Worm (Caenorhabditis elegans) whole organism, young adult: Measurements from ENCODE around the gene otpl-3.

ENCODE experiments used
- B0019.2 ChIP-seq: fragments of 200-800 bp; sonication (Bioruptor generic); conservative IDR thresholded peaks from 2 replicates; pipeline ENCODE4 v1.3.6; 2022; ENCODE audit warnings: missing genetic modification reagents, missing genetic modification characterization, missing compliant biosample characterization
- F10E7.11 ChIP-seq: sonication (generic microtip); optimal IDR thresholded peaks from 2 replicates; lab custom pipeline; 2017; ENCODE audit warnings: mild to moderate bottlenecking, missing genetic modification characterization, moderate library complexity, missing compliant biosample characterization
- F33H1.4 ChIP-seq: fragments of 200-800 bp; sonication (Bioruptor generic); IDR thresholded peaks from 2 replicates; pipeline ENCODE4 v1.3.6; 2022; ENCODE audit warnings: missing genetic modification reagents, missing genetic modification characterization, missing compliant biosample characterization
- F55B11.4 ChIP-seq: sonication (generic microtip); optimal IDR thresholded peaks from 2 replicates; lab custom pipeline; 2016; ENCODE audit warnings: missing compliant biosample characterization, missing genetic modification characterization, borderline replicate concordance; ENCODE audit not compliant: insufficient read depth
- F57A8.1 ChIP-seq: fragments of 200-800 bp; sonication (Bioruptor generic); optimal IDR thresholded peaks from 2 replicates; lab custom pipeline; 2018; ENCODE audit warnings: mild to moderate bottlenecking, missing genetic modification characterization, moderate library complexity, missing compliant biosample characterization
- K12H6.12 ChIP-seq: fragments of 200-800 bp; sonication (Bioruptor generic); optimal IDR thresholded peaks from 2 replicates; lab custom pipeline; 2018; ENCODE audit warnings: mild to moderate bottlenecking, missing genetic modification characterization, missing compliant biosample characterization
- T07F8.4 ChIP-seq: sonication (generic microtip); optimal IDR thresholded peaks from 2 replicates; lab custom pipeline; 2016; ENCODE audit warnings: mild to moderate bottlenecking, missing genetic modification characterization, moderate library complexity, missing compliant biosample characterization
- T26A5.8 ChIP-seq: sonication (generic microtip); optimal IDR thresholded peaks from 2 replicates; lab custom pipeline; 2016; ENCODE audit warnings: missing genetic modification characterization, missing compliant biosample characterization
- Y53G8AR.9 ChIP-seq: fragments of 200-800 bp; sonication (Bioruptor generic); conservative IDR thresholded peaks from 2 replicates; pipeline ENCODE4 v1.3.6; 2022; ENCODE audit warnings: missing genetic modification reagents, missing genetic modification characterization, missing compliant biosample characterization
- Y67H2A.10 ChIP-seq: fragments of 200-800 bp; sonication (Bioruptor generic); conservative IDR thresholded peaks from 2 replicates; pipeline ENCODE4 v1.3.6; 2022; ENCODE audit warnings: missing genetic modification reagents, missing genetic modification characterization, missing compliant biosample characterization
- Y95B8A.8 ChIP-seq: fragments of 200-800 bp; sonication (Bioruptor generic); IDR thresholded peaks from 2 replicates; pipeline ENCODE4 v1.3.6; 2022; ENCODE audit warnings: missing genetic modification reagents, missing genetic modification characterization, missing compliant biosample characterization
- aptf-2 ChIP-seq: fragments of 200-800 bp; sonication (Bioruptor generic); conservative IDR thresholded peaks from 2 replicates; pipeline ENCODE4 v1.3.6; 2022; ENCODE audit warnings: missing genetic modification reagents, missing genetic modification characterization, missing compliant biosample characterization
- aptf-3 ChIP-seq: fragments of 200-800 bp; sonication (Bioruptor generic); IDR thresholded peaks from 2 replicates; pipeline ENCODE4 v1.3.6; 2022; ENCODE audit warnings: missing genetic modification characterization, missing compliant biosample characterization
- athp-1 ChIP-seq: sonication (generic microtip); optimal IDR thresholded peaks from 2 replicates; lab custom pipeline; 2017; ENCODE audit warnings: mild to moderate bottlenecking, missing genetic modification characterization, missing compliant biosample characterization
- attf-3 ChIP-seq: fragments of 200-800 bp; sonication (Bioruptor generic); conservative IDR thresholded peaks from 2 replicates; pipeline ENCODE4 v1.3.6; 2022; ENCODE audit warnings: missing genetic modification reagents, missing genetic modification characterization, missing compliant biosample characterization
- attf-5 ChIP-seq: fragments of 200-800 bp; sonication (Bioruptor generic); optimal IDR thresholded peaks from 2 replicates; lab custom pipeline; 2018; ENCODE audit warnings: mild to moderate bottlenecking, missing genetic modification characterization, missing compliant biosample characterization
- attf-6 ChIP-seq: fragments of 200-800 bp; sonication (Bioruptor generic); IDR thresholded peaks from 2 replicates; pipeline ENCODE4 v1.3.6; 2022; ENCODE audit warnings: missing genetic modification reagents, missing genetic modification characterization, missing compliant biosample characterization
- dpff-1 ChIP-seq: sonication (generic microtip); optimal IDR thresholded peaks from 2 replicates; lab custom pipeline; 2017; ENCODE audit warnings: mild to moderate bottlenecking, missing genetic modification characterization, missing compliant biosample characterization
- egl-18 ChIP-seq: fragments of 200-800 bp; sonication (Bioruptor generic); IDR thresholded peaks from 2 replicates; pipeline ENCODE4 v1.3.6; 2022; ENCODE audit warnings: missing genetic modification reagents, missing genetic modification characterization, missing compliant biosample characterization
- egl-44 ChIP-seq: fragments of 200-800 bp; sonication (Bioruptor generic); IDR thresholded peaks from 2 replicates; pipeline ENCODE4 v1.3.6; 2022; ENCODE audit warnings: missing genetic modification reagents, missing genetic modification characterization, missing compliant biosample characterization
- fkh-3 ChIP-seq: sonication (generic microtip); optimal IDR thresholded peaks from 2 replicates; lab custom pipeline; 2016; ENCODE audit warnings: mild to moderate bottlenecking, missing genetic modification characterization, missing compliant biosample characterization
- him-1 ChIP-seq: sonication (generic microtip); optimal IDR thresholded peaks from 2 replicates; lab custom pipeline; 2016; ENCODE audit warnings: missing genotype, missing genetic modification reagents, missing genetic modification characterization, missing compliant biosample characterization
- hmg-1.2 ChIP-seq: fragments of 200-800 bp; sonication (Bioruptor generic); IDR thresholded peaks from 2 replicates; pipeline ENCODE4 v1.3.6; 2022; ENCODE audit warnings: missing genetic modification reagents, missing genetic modification characterization, missing compliant biosample characterization
- hsf-1 ChIP-seq: fragments of 200-800 bp; sonication (Bioruptor generic); IDR thresholded peaks from 2 replicates; pipeline ENCODE4 v1.3.6; 2022; ENCODE audit warnings: missing genetic modification reagents, missing genetic modification characterization, missing compliant biosample characterization
- let-607 ChIP-seq, 2 experiments: fragments of 200-800 bp in 1 of 2; sonication (Bioruptor generic) in 1 of 2; sonication (generic microtip) in 1 of 2; optimal IDR thresholded peaks; 2 replicates each; lab custom pipeline; 2016 to 2018; ENCODE audit warnings: mild to moderate bottlenecking in 2 of 2, missing compliant biosample characterization in 2 of 2, missing genetic modification characterization in 2 of 2, moderate library complexity in 2 of 2, missing genotype in 1 of 2
- lin-26 ChIP-seq: fragments of 200-800 bp; sonication (Bioruptor generic); IDR thresholded peaks from 2 replicates; pipeline ENCODE4 v1.3.6; 2022; ENCODE audit warnings: missing genetic modification reagents, missing genetic modification characterization, missing compliant biosample characterization
- mcd-1 ChIP-seq: fragments of 200-800 bp; sonication (Bioruptor generic); IDR thresholded peaks from 2 replicates; pipeline ENCODE4 v1.3.6; 2022; ENCODE audit warnings: missing genetic modification reagents, missing genetic modification characterization, missing compliant biosample characterization
- mxl-1 ChIP-seq: sonication (generic microtip); optimal IDR thresholded peaks from 2 replicates; lab custom pipeline; 2016; ENCODE audit warnings: missing genetic modification characterization, missing compliant biosample characterization
- nhr-179 ChIP-seq: sonication (generic microtip); optimal IDR thresholded peaks from 2 replicates; lab custom pipeline; 2016; ENCODE audit warnings: mild to moderate bottlenecking, missing genetic modification characterization, missing compliant biosample characterization
- nhr-27 ChIP-seq: fragments of 200-800 bp; sonication (Bioruptor generic); optimal IDR thresholded peaks from 2 replicates; lab custom pipeline; 2018; ENCODE audit warnings: mild to moderate bottlenecking, missing genetic modification characterization, moderate library complexity, missing compliant biosample characterization
- repo-1 ChIP-seq: sonication (generic microtip); optimal IDR thresholded peaks from 2 replicates; lab custom pipeline; 2017; ENCODE audit warnings: mild to moderate bottlenecking, missing genetic modification characterization, missing compliant biosample characterization
- rpc-1 ChIP-seq, 2 experiments: fragments of 150-350 bp in 1 of 2; sonication (generic microtip) in 1 of 2; optimal IDR thresholded peaks; 2 replicates each; lab custom pipeline; 2014 to 2018; ENCODE audit warnings: missing biosample characterization in 1 of 2, missing genetic modification characterization in 1 of 2, missing genetic modification reagents in 1 of 2, missing genotype in 1 of 2
- sea-2 ChIP-seq: fragments of 200-800 bp; sonication (Bioruptor generic); IDR thresholded peaks from 2 replicates; pipeline ENCODE4 v1.3.6; 2022; ENCODE audit warnings: missing genetic modification characterization, missing compliant biosample characterization
- snpc-1.1 ChIP-seq: sonication (generic microtip); optimal IDR thresholded peaks from 2 replicates; lab custom pipeline; 2017; ENCODE audit warnings: missing genetic modification characterization, mild to moderate bottlenecking, missing compliant biosample characterization, antibody characterized with exemption, moderate library complexity, missing genotype, missing genetic modification reagents; ENCODE audit not compliant: insufficient read depth
- somi-1 ChIP-seq: fragments of 200-800 bp; sonication (Bioruptor generic); optimal IDR thresholded peaks from 2 replicates; lab custom pipeline; 2018; ENCODE audit warnings: mild to moderate bottlenecking, missing genetic modification characterization, missing compliant biosample characterization
- tbp1 ChIP-seq: fragments of 200-800 bp; sonication (Bioruptor generic); optimal IDR thresholded peaks from 2 replicates; lab custom pipeline; 2018; ENCODE audit warnings: mild to moderate bottlenecking, missing genetic modification characterization, missing compliant biosample characterization
- tbx-9 ChIP-seq: sonication (generic microtip); optimal IDR thresholded peaks from 2 replicates; lab custom pipeline; 2016; ENCODE audit warnings: borderline replicate concordance, missing genetic modification characterization, inconsistent platforms, missing compliant biosample characterization
- ztf-18 ChIP-seq: sonication (generic microtip); optimal IDR thresholded peaks from 2 replicates; lab custom pipeline; 2016; ENCODE audit warnings: missing genotype, mild to moderate bottlenecking, missing genetic modification characterization, missing compliant biosample characterization
- ztf-22 ChIP-seq: fragments of 200-800 bp; sonication (Bioruptor generic); optimal IDR thresholded peaks from 2 replicates; lab custom pipeline; 2018; ENCODE audit warnings: mild to moderate bottlenecking, missing genetic modification characterization, moderate library complexity, missing compliant biosample characterization
- ztf-25 ChIP-seq: fragments of 200-800 bp; sonication (Bioruptor generic); IDR thresholded peaks from 2 replicates; pipeline ENCODE4 v1.3.6; 2022; ENCODE audit warnings: missing genetic modification reagents, missing genetic modification characterization, missing compliant biosample characterization
- ztf-26 ChIP-seq: sonication (generic microtip); optimal IDR thresholded peaks from 2 replicates; lab custom pipeline; 2017; ENCODE audit warnings: missing genetic modification characterization, missing compliant biosample characterization

The otpl-3 gene

DNA sequence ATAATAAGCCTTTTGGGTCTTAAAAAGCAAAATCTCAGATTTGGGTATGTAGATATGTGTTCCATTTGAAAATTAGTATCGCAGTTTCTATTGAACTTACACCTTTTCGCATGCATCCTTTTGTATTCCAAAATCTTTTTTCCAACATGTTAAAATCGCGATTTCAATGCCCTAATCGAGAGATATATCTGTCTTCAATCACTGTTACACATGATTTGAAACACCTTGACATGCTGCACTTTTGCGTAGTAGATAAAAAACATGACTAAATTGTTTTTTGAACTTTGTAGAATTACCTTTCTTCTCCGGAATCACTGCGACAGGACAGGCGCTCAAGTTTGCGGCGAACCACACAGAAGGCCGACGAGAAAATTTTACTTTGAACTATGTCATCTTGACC lies 17.1 kb upstream of the otpl-3 start:
- TF ChIP-seq K12H6.12 (tag; lab: Kevin White, UChicago) (no peak), repo-1 (tag; lab: Kevin White, UChicago) (no peak), egl-44 (no peak), nhr-27 (no peak), Y67H2A.10 (no peak), ztf-26 (tag; lab: Kevin White, UChicago) (no peak), tbp1 (GFP tag; lab: Kevin White, UChicago) (no peak), dpff-1 (tag; lab: Kevin White, UChicago) (no peak), him-1 (tag; lab: Kevin White, UChicago) (no peak), aptf-2 (GFP tag; lab: Robert Waterston, UW) (no peak), B0019.2 (GFP tag; lab: Robert Waterston, UW) (no peak), snpc-1.1 (tag; lab: Kevin White, UChicago) (no peak), tbx-9 (tag; lab: Kevin White, UChicago) (no peak), ztf-22 (no peak), athp-1 (no peak), nhr-179 (tag; lab: Kevin White, UChicago) (no peak)

DNA sequence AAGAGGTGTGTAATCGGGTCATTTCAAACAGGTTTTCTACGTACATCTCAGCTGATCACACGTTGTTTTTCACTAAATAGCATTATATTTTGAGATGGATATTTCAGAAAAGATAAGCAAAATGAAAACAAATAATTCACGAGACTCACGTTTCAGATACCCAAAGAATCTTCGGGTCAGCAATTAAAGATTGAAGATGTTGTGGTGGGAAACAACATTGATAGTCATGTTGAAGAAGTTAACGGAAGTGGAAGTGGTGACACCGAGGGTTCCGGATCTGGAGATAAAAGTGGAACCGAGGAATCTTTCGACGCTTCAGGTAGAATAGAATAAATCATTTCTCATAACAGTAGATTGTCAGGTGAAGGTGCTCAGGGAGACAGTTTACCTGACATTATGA lies 16.2 kb upstream of the otpl-3 start:
- TF ChIP-seq T07F8.4 (no peak), ztf-22 (no peak), attf-5 (GFP tag; lab: Kevin White, UChicago) (no peak), fkh-3 (tag; lab: Kevin White, UChicago) (no peak), F33H1.4 (GFP tag; lab: Robert Waterston, UW) (no peak), ztf-18 (tag; lab: Kevin White, UChicago) (no peak), attf-6 (GFP tag; lab: Robert Waterston, UW) (no peak), nhr-179 (tag; lab: Kevin White, UChicago) (no peak), Y67H2A.10 (no peak), sea-2 (GFP tag; lab: Robert Waterston, UW) (no peak), let-607 (tag; optimal IDR thresholded peaks at IDR 0.05; lab: Kevin White, UChicago) (no peak), attf-3 (no peak), mcd-1 (GFP tag; lab: Robert Waterston, UW) (no peak), hmg-1.2 (GFP tag; lab: Robert Waterston, UW) (no peak), aptf-3 (GFP tag; lab: Robert Waterston, UW) (no peak)

DNA sequence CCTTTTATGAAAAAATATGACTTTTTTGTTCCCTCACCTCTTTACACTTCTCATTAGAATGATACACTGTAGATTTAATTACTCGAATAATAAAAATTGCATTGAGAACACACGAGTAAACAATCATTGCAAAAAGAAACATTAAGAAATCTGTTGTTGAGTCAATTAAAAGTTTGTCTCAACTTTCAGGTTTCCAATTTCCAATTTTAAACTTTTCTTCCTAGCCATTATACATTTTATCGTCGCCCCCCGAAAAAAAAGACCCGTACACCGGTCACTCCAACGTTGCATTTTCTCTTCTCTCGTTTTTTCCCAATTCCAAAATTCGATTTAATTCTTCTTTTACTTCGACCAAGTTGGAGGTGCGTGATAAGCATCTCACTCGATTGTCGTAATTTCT lies 15.4 kb upstream of the otpl-3 start, which contains the start of gene C16E9.1:
TSS of gene C16E9.1 (plus strand) at position 301 of the 400 bp plus-strand sequence.
- TF ChIP-seq egl-18 (GFP tag; lab: Robert Waterston, UW): no peak
- no peak for TF ChIP-seq hsf-1 (GFP tag; lab: Robert Waterston, UW)
- no peak for TF ChIP-seq egl-44
- no peak for TF ChIP-seq athp-1
- TF ChIP-seq F55B11.4: no peak
- TF ChIP-seq Y53G8AR.9 (GFP tag; lab: Robert Waterston, UW): no peak
- no peak for TF ChIP-seq F10E7.11 (tag; lab: Kevin White, UChicago)
- TF ChIP-seq aptf-3 (GFP tag; lab: Robert Waterston, UW): no peak
- no peak for TF ChIP-seq somi-1
- no peak for TF ChIP-seq Y67H2A.10
- TF ChIP-seq Y95B8A.8: no peak
- no peak for TF ChIP-seq mxl-1 (tag; lab: Kevin White, UChicago)
- no peak for TF ChIP-seq F57A8.1 (GFP tag; lab: Kevin White, UChicago)
- no peak for TF ChIP-seq attf-3
- no peak for TF ChIP-seq rpc-1 (optimal IDR thresholded peaks at IDR 0.05; lab: Kevin White, UChicago)
- no peak for TF ChIP-seq rpc-1 (tag; optimal IDR thresholded peaks at IDR 0.05; lab: Kevin White, UChicago)
- TF ChIP-seq lin-26 (GFP tag; lab: Robert Waterston, UW): no peak
- no peak for TF ChIP-seq T26A5.8
- TF ChIP-seq ztf-25: no peak
